Worm (Caenorhabditis elegans): Measurements from ENCODE around the gene tiar-1.

- TF ChIP-seq ztf-3 (GFP tag; optimal IDR thresholded peaks at IDR 0.05) (no peak), cebp-2 (GFP tag; IDR thresholded peaks at IDR 0.05) (no peak), hsf-1 (GFP tag; IDR thresholded peaks at IDR 0.05) (no peak), atf-7 (tag; optimal IDR thresholded peaks at IDR 0.05) (no peak), nfya-1 (tag; optimal IDR thresholded peaks at IDR 0.05; ENCODE audit: borderline replicate concordance, insufficient read depth) (no peak), ceh-79 (tag; optimal IDR thresholded peaks at IDR 0.05) (no peak), athp-1 (tag; optimal IDR thresholded peaks at IDR 0.05) (no peak)
These were observed 20.7 kb downstream of the tiar-1 start, which contains the start of gene C25H3.3 for ce11 chrII:5693893-5694292.
